Worm (Caenorhabditis elegans): Measurements from ENCODE around the gene ins-13.

Gene ins-13

DNA sequence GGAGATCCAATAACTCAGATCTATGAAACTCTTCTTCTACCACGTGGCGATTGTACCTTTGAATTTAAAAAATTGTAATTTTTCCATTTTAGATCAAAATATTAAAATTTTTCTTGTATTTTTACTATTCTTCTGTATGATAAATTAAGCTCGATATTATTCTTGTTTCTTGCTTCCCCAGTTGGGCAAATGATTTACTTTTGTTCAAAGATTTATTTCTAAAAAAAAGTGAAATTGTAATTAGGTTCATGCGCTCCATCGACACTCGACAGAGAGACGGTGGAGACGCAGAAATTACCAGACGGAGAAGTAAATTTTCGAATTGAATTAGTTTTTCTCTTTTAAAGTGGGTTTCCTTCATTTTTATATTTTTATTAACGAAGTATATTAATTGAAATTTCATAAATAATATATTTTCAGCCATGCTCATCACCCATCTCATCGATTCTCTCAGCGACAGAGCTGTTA lies 38.8 kb downstream of the ins-13 start, which contains the start of gene npp-24:
npp-24 (plus strand) TSS at position 51 of the 468 bp plus-strand sequence.
- TF ChIP-seq elt-2 (tag; optimal IDR thresholded peaks at IDR 0.05) (peak; percentile 6), nhr-232 (tag; optimal IDR thresholded peaks at IDR 0.05) (no peak)

DNA sequence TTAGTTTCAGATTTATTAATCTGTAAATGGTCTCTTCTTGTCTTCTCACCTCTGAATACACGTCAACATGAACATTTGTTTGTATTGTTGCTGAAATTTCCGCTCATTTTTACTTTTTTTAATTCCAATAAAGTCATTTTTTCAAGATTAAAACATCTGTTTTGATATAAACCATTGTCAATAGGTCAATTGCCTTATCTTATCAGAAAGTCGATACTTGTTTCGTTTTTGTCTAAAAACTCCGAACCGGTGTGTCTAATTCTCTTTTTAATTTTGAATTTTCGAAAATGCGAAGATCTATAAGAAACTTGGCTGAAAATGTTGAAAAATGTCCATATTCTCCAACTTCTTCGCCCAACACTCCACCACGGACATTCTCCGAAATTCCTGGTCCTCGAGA lies 40.9 kb downstream of the ins-13 start, which contains the start of gene cyp-44A1:
cyp-44A1 (plus strand) TSS at position 285 of the 400 bp plus-strand sequence.
- no peak for TF ChIP-seq fax-1 (tag; optimal IDR thresholded peaks at IDR 0.05)
- no peak for TF ChIP-seq ceh-19 (GFP tag; optimal IDR thresholded peaks at IDR 0.05)
- no peak for TF ChIP-seq nhr-11 (tag; optimal IDR thresholded peaks at IDR 0.05)
- TF ChIP-seq ceh-31 (tag; optimal IDR thresholded peaks at IDR 0.05): no peak
- TF ChIP-seq mec-3 (tag; optimal IDR thresholded peaks at IDR 0.05; ENCODE audit: borderline replicate concordance): no peak
- TF ChIP-seq nfya-1 (tag; optimal IDR thresholded peaks at IDR 0.05): no peak
- peak; percentile 74 for TF ChIP-seq elt-2 (tag; optimal IDR thresholded peaks at IDR 0.05)

ce11 chrII:5500986-5501657 lies 43.5 kb downstream of the ins-13 start, which contains the start of gene F12A10.8:
Gene F12A10.8 (minus strand): TSS chrII:5501064.
- peak; percentile 81 for TF ChIP-seq unc-42 (tag; optimal IDR thresholded peaks at IDR 0.05)
- no peak for TF ChIP-seq F13H6.1 (tag; optimal IDR thresholded peaks at IDR 0.05)

- TF ChIP-seq C38D4.7 (GFP tag; optimal IDR thresholded peaks at IDR 0.05): no peak
- no peak for TF ChIP-seq fax-1 (tag; optimal IDR thresholded peaks at IDR 0.05)
- TF ChIP-seq syd-9 (tag; optimal IDR thresholded peaks at IDR 0.05): no peak
- no peak for TF ChIP-seq ceh-2 (tag; optimal IDR thresholded peaks at IDR 0.05)
- TF ChIP-seq tbx-2 (tag; optimal IDR thresholded peaks at IDR 0.05): no peak
- no peak for TF ChIP-seq fkh-10 (GFP tag; optimal IDR thresholded peaks at IDR 0.05)
- TF ChIP-seq ceh-14 (tag; optimal IDR thresholded peaks at IDR 0.05): no peak
- TF ChIP-seq lin-11 (tag; optimal IDR thresholded peaks at IDR 0.05): no peak
- no peak for TF ChIP-seq gmeb-2 (tag; optimal IDR thresholded peaks at IDR 0.05)
- no peak for TF ChIP-seq ceh-30 (tag; optimal IDR thresholded peaks at IDR 0.05)
- no peak for TF ChIP-seq pros-1 (tag; optimal IDR thresholded peaks at IDR 0.05)
- TF ChIP-seq ceh-6 (GFP tag; optimal IDR thresholded peaks at IDR 0.05): no peak
- no peak for TF ChIP-seq hlh-8 (tag; optimal IDR thresholded peaks at IDR 0.05)
- no peak for TF ChIP-seq ztf-16 (tag; optimal IDR thresholded peaks at IDR 0.05)
- no peak for TF ChIP-seq pax-1 (tag; optimal IDR thresholded peaks at IDR 0.05)
- no peak for TF ChIP-seq ceh-45 (GFP tag; IDR thresholded peaks at IDR 0.05)
Observed at ce11 chrII:5500470-5500869, 44.2 kb downstream of the ins-13 start, which contains the start of gene fzy-1. Gene fzy-1 (plus strand): TSS chrII:5500770.

- no peak for TF ChIP-seq sdc-2 (tag; optimal IDR thresholded peaks at IDR 0.05)
- no peak for TF ChIP-seq sox-4 (tag; optimal IDR thresholded peaks at IDR 0.05)
- no peak for TF ChIP-seq che-1 (tag; optimal IDR thresholded peaks at IDR 0.05)
- TF ChIP-seq mec-3 (tag; optimal IDR thresholded peaks at IDR 0.05; ENCODE audit: borderline replicate concordance): no peak
- TF ChIP-seq nhr-11 (tag; optimal IDR thresholded peaks at IDR 0.05): no peak
- TF ChIP-seq pros-1 (tag; optimal IDR thresholded peaks at IDR 0.05): no peak
- no peak for TF ChIP-seq ceh-18 (tag; optimal IDR thresholded peaks at IDR 0.05)
- no peak for TF ChIP-seq odd-2 (tag; optimal IDR thresholded peaks at IDR 0.05)
- no peak for TF ChIP-seq ztf-16 (tag; optimal IDR thresholded peaks at IDR 0.05)
- no peak for TF ChIP-seq unc-55 (GFP tag; optimal IDR thresholded peaks at IDR 0.05)
- no peak for TF ChIP-seq ceh-24 (tag; optimal IDR thresholded peaks at IDR 0.05)
- TF ChIP-seq pha-2 (tag; optimal IDR thresholded peaks at IDR 0.05): no peak
- no peak for TF ChIP-seq dve-1 (tag; optimal IDR thresholded peaks at IDR 0.05)
- TF ChIP-seq hlh-15 (tag; optimal IDR thresholded peaks at IDR 0.05): no peak
Observed at ce11 chrII:5498156-5498739, 46.4 kb downstream of the ins-13 start, which contains the start of the genes suex-1 and F12A10.9. Gene suex-1 (minus strand): TSS chrII:5498256. Gene F12A10.9 (plus strand): TSS chrII:5498689.
